Worm (Caenorhabditis elegans) whole organism, early embryonic: ENCODE results near the gene klf-3.

ENCODE experiments used
- F13C5.2 ChIP-seq: sonication (generic microtip); optimal IDR thresholded peaks from 2 replicates; lab custom pipeline; 2017; ENCODE audit warnings: mild to moderate bottlenecking, missing genetic modification characterization, inconsistent platforms, missing compliant biosample characterization
- aly-1 ChIP-seq: sonication (generic microtip); optimal IDR thresholded peaks from 2 replicates; lab custom pipeline; 2016; ENCODE audit warnings: missing genetic modification characterization, missing compliant biosample characterization
- ama-1 ChIP-seq: fragments of 150-350 bp; optimal IDR thresholded peaks from 2 replicates; lab custom pipeline; 2014
- ceh-13 ChIP-seq: fragments of 200-800 bp; sonication (Bioruptor generic); optimal IDR thresholded peaks from 2 replicates; lab custom pipeline; 2018; ENCODE audit warnings: mild to moderate bottlenecking, missing genetic modification characterization, missing compliant biosample characterization
- ets-7 ChIP-seq: sonication (generic microtip); optimal IDR thresholded peaks from 2 replicates; lab custom pipeline; 2016; ENCODE audit warnings: missing genotype, missing genetic modification characterization, missing compliant biosample characterization
- hmbx-1 ChIP-seq: sonication (generic microtip); optimal IDR thresholded peaks from 2 replicates; lab custom pipeline; 2016; ENCODE audit warnings: mild to moderate bottlenecking, missing genetic modification characterization, missing compliant biosample characterization
- hmg-4 ChIP-seq: fragments of 200-800 bp; sonication (Bioruptor generic); optimal IDR thresholded peaks from 2 replicates; lab custom pipeline; 2018; ENCODE audit warnings: mild to moderate bottlenecking, missing genetic modification characterization, missing compliant biosample characterization
- sea-1 ChIP-seq: fragments of 200-800 bp; sonication (Bioruptor generic); conservative IDR thresholded peaks from 2 replicates; pipeline ENCODE4 v1.3.6; 2022; ENCODE audit warnings: missing genetic modification characterization, missing compliant biosample characterization
- tbx-11 ChIP-seq: fragments of 200-800 bp; sonication (Bioruptor generic); IDR thresholded peaks from 2 replicates; pipeline ENCODE4 v1.3.6; 2022; ENCODE audit warnings: missing genetic modification characterization, missing compliant biosample characterization
- tbx-37 ChIP-seq: fragments of 200-800 bp; sonication (Bioruptor generic); conservative IDR thresholded peaks from 2 replicates; pipeline ENCODE4 v1.3.6; 2022; ENCODE audit warnings: missing genetic modification reagents, missing genetic modification characterization, missing compliant biosample characterization
- tra-4 ChIP-seq: sonication (generic microtip); optimal IDR thresholded peaks from 2 replicates; lab custom pipeline; 2017; ENCODE audit warnings: missing genetic modification characterization, missing compliant biosample characterization

DNA sequence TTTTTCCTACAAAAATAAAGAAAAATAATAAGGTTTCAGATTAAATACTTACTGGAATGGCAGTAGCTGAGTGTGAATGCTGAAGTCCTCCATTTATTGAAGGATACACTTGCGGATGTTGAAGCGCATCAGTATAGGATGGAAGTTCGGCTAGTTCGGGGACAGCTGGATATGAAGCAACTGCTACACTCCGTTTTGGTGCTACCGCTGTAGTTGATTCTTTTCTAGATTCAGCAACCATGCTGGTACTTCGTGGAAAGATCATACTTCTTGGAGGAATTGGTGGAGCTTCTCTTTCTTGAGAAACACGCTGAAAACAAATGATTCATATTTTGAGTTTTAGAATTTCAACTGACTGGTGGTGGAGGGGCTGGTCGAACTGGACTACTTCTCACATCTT is 8.1 kb upstream of the klf-3 start:
- TF ChIP-seq ceh-13 (no peak), ets-7 (tag; lab: Kevin White, UChicago) (no peak), F13C5.2 (tag; lab: Kevin White, UChicago) (no peak), ama-1 (lab: Kevin White, UChicago) (no peak), hmbx-1 (tag; lab: Kevin White, UChicago) (no peak), tbx-37 (no peak), sea-1 (GFP tag; lab: Robert Waterston, UW) (no peak), tra-4 (no peak), aly-1 (tag; lab: Kevin White, UChicago) (no peak), tbx-11 (GFP tag; lab: Robert Waterston, UW) (no peak), hmg-4 (GFP tag; lab: Kevin White, UChicago) (no peak)
